Worm (Caenorhabditis elegans) whole organism, early embryonic: ENCODE measurements around the gene sre-37.

Source experiments
- B0310.2 ChIP-seq: sonication (generic microtip); optimal IDR thresholded peaks from 2 replicates; lab custom pipeline; 2016; ENCODE audit warnings: mild to moderate bottlenecking, missing genetic modification characterization, missing compliant biosample characterization
- F13C5.2 ChIP-seq: sonication (generic microtip); optimal IDR thresholded peaks from 2 replicates; lab custom pipeline; 2017; ENCODE audit warnings: mild to moderate bottlenecking, missing genetic modification characterization, inconsistent platforms, missing compliant biosample characterization
- aly-1 ChIP-seq: sonication (generic microtip); optimal IDR thresholded peaks from 2 replicates; lab custom pipeline; 2016; ENCODE audit warnings: missing genetic modification characterization, missing compliant biosample characterization
- ama-1 ChIP-seq: fragments of 150-350 bp; optimal IDR thresholded peaks from 2 replicates; lab custom pipeline; 2014
- ceh-13 ChIP-seq: fragments of 200-800 bp; sonication (Bioruptor generic); optimal IDR thresholded peaks from 2 replicates; lab custom pipeline; 2018; ENCODE audit warnings: mild to moderate bottlenecking, missing genetic modification characterization, missing compliant biosample characterization
- ceh-36 ChIP-seq: sonication (generic microtip); optimal IDR thresholded peaks from 2 replicates; lab custom pipeline; 2016; ENCODE audit warnings: missing genetic modification characterization, inconsistent platforms, missing compliant biosample characterization
- ets-7 ChIP-seq: sonication (generic microtip); optimal IDR thresholded peaks from 2 replicates; lab custom pipeline; 2016; ENCODE audit warnings: missing genotype, missing genetic modification characterization, missing compliant biosample characterization
- flt-1 ChIP-seq: fragments of 200-800 bp; sonication (Bioruptor generic); IDR thresholded peaks from 2 replicates; pipeline ENCODE4 v1.3.6; 2022; ENCODE audit warnings: missing genetic modification characterization, missing compliant biosample characterization
- hmbx-1 ChIP-seq: sonication (generic microtip); optimal IDR thresholded peaks from 2 replicates; lab custom pipeline; 2016; ENCODE audit warnings: mild to moderate bottlenecking, missing genetic modification characterization, missing compliant biosample characterization
- hmg-4 ChIP-seq: fragments of 200-800 bp; sonication (Bioruptor generic); optimal IDR thresholded peaks from 2 replicates; lab custom pipeline; 2018; ENCODE audit warnings: mild to moderate bottlenecking, missing genetic modification characterization, missing compliant biosample characterization
- hnd-1 ChIP-seq: sonication (generic microtip); optimal IDR thresholded peaks from 2 replicates; lab custom pipeline; 2016; ENCODE audit warnings: missing genetic modification characterization, missing compliant biosample characterization
- pes-1 ChIP-seq: fragments of 200-800 bp; sonication (Bioruptor generic); IDR thresholded peaks from 2 replicates; pipeline ENCODE4 v1.3.6; 2022; ENCODE audit warnings: missing genetic modification reagents, missing genetic modification characterization, missing compliant biosample characterization
- scrt-1 ChIP-seq: fragments of 200-800 bp; sonication (Bioruptor generic); IDR thresholded peaks from 2 replicates; pipeline ENCODE4 v1.3.6; 2022; ENCODE audit warnings: missing genetic modification characterization, missing compliant biosample characterization
- sea-1 ChIP-seq: fragments of 200-800 bp; sonication (Bioruptor generic); conservative IDR thresholded peaks from 2 replicates; pipeline ENCODE4 v1.3.6; 2022; ENCODE audit warnings: missing genetic modification characterization, missing compliant biosample characterization
- tbx-11 ChIP-seq: fragments of 200-800 bp; sonication (Bioruptor generic); IDR thresholded peaks from 2 replicates; pipeline ENCODE4 v1.3.6; 2022; ENCODE audit warnings: missing genetic modification characterization, missing compliant biosample characterization
- tbx-37 ChIP-seq: fragments of 200-800 bp; sonication (Bioruptor generic); conservative IDR thresholded peaks from 2 replicates; pipeline ENCODE4 v1.3.6; 2022; ENCODE audit warnings: missing genetic modification reagents, missing genetic modification characterization, missing compliant biosample characterization
- tra-4 ChIP-seq: sonication (generic microtip); optimal IDR thresholded peaks from 2 replicates; lab custom pipeline; 2017; ENCODE audit warnings: missing genetic modification characterization, missing compliant biosample characterization

The sre-37 gene

DNA sequence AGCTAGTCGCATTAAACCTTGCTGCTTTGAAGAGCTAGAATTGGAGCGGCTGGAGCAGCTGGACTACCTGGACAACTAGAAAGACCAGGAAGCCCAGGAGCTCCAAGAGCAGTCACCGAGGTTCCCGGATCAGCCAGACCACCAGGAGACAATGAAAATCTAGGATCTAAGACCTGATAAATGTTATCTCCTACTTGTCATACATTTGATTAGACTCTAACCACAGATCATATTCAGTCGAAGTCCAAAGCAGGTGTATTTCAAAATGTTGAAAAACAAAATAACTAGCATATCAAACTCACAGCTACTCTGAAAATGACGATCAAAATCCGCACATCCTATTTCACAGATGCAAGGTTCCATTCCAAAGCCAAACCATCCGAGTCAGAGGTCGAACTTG is 26.3 kb downstream of the sre-37 start, which contains the start of gene srz-6:
Gene srz-6 (plus strand): TSS at position 301 of the 400 bp plus-strand sequence.
- TF ChIP-seq sea-1 (GFP tag; lab: Robert Waterston, UW), result no peak
- TF ChIP-seq pes-1 (GFP tag; lab: Robert Waterston, UW), result no peak
- no peak for TF ChIP-seq B0310.2 (tag; lab: Kevin White, UChicago)
- TF ChIP-seq hmg-4 (GFP tag; lab: Kevin White, UChicago), result no peak
- no peak for TF ChIP-seq tbx-37
- no peak for TF ChIP-seq ceh-13 (GFP tag; lab: Kevin White, UChicago)
- TF ChIP-seq hnd-1 (tag; lab: Kevin White, UChicago), result no peak
- no peak for TF ChIP-seq hmbx-1
- TF ChIP-seq tbx-11 (GFP tag; lab: Robert Waterston, UW), result no peak
- TF ChIP-seq aly-1, result no peak
- no peak for TF ChIP-seq ama-1 (lab: Kevin White, UChicago)
- TF ChIP-seq flt-1 (GFP tag; lab: Robert Waterston, UW), result no peak
- no peak for TF ChIP-seq ets-7 (tag; lab: Kevin White, UChicago)
- no peak for TF ChIP-seq tra-4 (tag; lab: Kevin White, UChicago)
- TF ChIP-seq F13C5.2, result no peak
- no peak for TF ChIP-seq scrt-1 (GFP tag; lab: Robert Waterston, UW)
- no peak for TF ChIP-seq ceh-36 (tag; lab: Kevin White, UChicago)

DNA sequence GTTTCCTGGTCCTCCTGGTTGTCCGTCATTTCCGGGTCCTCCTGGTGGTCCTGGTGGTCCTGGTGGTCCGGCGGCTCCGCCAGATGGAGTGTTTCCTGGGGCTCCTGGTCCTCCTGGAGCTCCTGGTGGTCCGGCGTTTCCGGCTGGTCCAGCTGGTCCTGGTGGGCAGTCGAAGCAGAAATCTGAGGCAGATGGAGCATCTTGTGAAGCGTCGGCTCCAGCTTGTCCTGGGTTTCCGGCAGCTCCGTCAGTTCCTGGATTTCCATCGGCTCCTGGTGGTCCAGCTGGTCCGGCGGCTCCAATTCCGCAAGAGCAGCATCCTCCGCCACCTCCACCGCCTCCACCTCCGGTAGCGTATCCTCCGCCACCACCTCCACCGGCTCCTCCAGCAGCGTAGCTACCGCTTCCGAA is 28.4 kb downstream of the sre-37 start:
- TF ChIP-seq ceh-36 (tag; lab: Kevin White, UChicago) (no peak), tbx-11 (GFP tag; lab: Robert Waterston, UW) (no peak), flt-1 (GFP tag; lab: Robert Waterston, UW) (no peak), hnd-1 (tag; lab: Kevin White, UChicago) (no peak), scrt-1 (GFP tag; lab: Robert Waterston, UW) (no peak)

DNA sequence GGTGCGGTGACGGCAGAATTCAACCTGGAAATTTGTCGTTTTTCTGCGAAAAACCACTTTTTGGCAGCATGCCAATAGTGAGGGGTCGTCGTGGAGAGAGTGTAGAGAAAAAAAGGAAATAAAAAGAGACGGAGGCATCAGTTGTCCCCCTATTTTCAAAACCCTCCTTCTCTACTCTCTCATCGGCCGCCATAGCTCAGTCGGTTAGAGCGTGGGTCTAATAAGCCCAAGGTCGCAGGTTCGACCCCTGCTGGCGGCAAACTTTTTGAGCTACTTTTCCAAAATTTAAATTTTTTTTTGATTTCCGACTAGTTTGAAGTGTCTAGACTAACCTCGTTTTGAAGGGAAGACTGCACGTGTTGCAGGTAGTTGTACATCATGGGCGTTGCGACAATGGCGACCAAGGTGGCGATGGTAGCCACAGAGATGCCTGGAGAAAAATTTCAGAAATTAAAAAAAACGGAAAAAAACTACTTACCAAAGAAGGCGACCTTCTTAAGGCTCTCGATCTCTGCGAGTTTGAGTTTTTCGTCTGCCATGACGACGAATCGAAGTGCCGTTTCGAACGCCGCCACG is 29.0 kb downstream of the sre-37 start, which contains the start of gene col-85:
Gene col-85 (minus strand): TSS at position 540 of the 576 bp plus-strand sequence.
- TF ChIP-seq hmg-4 (GFP tag; lab: Kevin White, UChicago) (peak; percentile 92), ama-1 (lab: Kevin White, UChicago) (no peak), B0310.2 (tag; lab: Kevin White, UChicago) (peak; percentile 91), hmbx-1 (peak; percentile 79), tbx-11 (GFP tag; lab: Robert Waterston, UW) (peak; percentile 97), pes-1 (GFP tag; lab: Robert Waterston, UW) (peak; percentile 98), F13C5.2 (peak; percentile 95), tbx-37 (peak; percentile 98), ceh-13 (GFP tag; lab: Kevin White, UChicago) (peak; percentile 84), hnd-1 (tag; lab: Kevin White, UChicago) (peak; percentile 88), ceh-36 (tag; lab: Kevin White, UChicago) (peak; percentile 94), flt-1 (GFP tag; lab: Robert Waterston, UW) (peak; percentile 98), ets-7 (tag; lab: Kevin White, UChicago) (peak; percentile 93), scrt-1 (GFP tag; lab: Robert Waterston, UW) (peak; percentile 98), aly-1 (peak; percentile 90), sea-1 (GFP tag; lab: Robert Waterston, UW) (peak; percentile 95), tra-4 (tag; lab: Kevin White, UChicago) (peak; percentile 85)

DNA sequence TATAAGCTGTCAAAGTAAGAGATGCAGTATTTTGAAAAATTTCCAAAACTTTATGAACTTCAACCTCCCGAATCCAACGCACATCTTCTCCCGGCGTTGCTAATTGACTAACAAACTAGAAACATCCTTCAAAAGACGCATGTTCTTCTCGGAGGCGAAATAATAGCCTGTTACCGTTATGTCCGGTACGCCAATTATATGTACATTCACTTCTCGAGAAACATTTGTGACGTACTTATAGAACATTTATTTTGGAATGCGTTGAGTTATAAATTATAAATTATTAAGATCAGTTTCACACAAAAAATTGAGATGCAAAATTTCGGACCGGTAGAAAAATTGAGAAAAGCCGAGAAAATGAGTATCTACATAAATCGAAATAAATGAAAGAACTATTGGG is 31.3 kb downstream of the sre-37 start, which contains the start of gene T21B4.3:
Gene T21B4.3 (minus strand): TSS at position 101 of the 400 bp plus-strand sequence.
- TF ChIP-seq hmg-4 (GFP tag; lab: Kevin White, UChicago) (no peak), scrt-1 (GFP tag; lab: Robert Waterston, UW) (no peak), ceh-36 (tag; lab: Kevin White, UChicago) (no peak), hnd-1 (tag; lab: Kevin White, UChicago) (no peak), pes-1 (GFP tag; lab: Robert Waterston, UW) (no peak), F13C5.2 (no peak), tbx-11 (GFP tag; lab: Robert Waterston, UW) (no peak)

- no peak for TF ChIP-seq hmbx-1
- no peak for TF ChIP-seq ets-7 (tag; lab: Kevin White, UChicago)
- no peak for TF ChIP-seq tbx-11 (GFP tag; lab: Robert Waterston, UW)
- no peak for TF ChIP-seq F13C5.2
- TF ChIP-seq B0310.2 (tag; lab: Kevin White, UChicago), result no peak
- TF ChIP-seq tbx-37, result no peak
- TF ChIP-seq hmg-4 (GFP tag; lab: Kevin White, UChicago), result no peak
- no peak for TF ChIP-seq sea-1 (GFP tag; lab: Robert Waterston, UW)
- no peak for TF ChIP-seq pes-1 (GFP tag; lab: Robert Waterston, UW)
- TF ChIP-seq ceh-36 (tag; lab: Kevin White, UChicago), result no peak
- no peak for TF ChIP-seq scrt-1 (GFP tag; lab: Robert Waterston, UW)
- TF ChIP-seq ceh-13 (GFP tag; lab: Kevin White, UChicago), result no peak
- no peak for TF ChIP-seq hnd-1 (tag; lab: Kevin White, UChicago)
- no peak for TF ChIP-seq aly-1
- TF ChIP-seq tra-4 (tag; lab: Kevin White, UChicago), result no peak
These were observed 34.3 kb downstream of the sre-37 start for ce11 chrII:12499969-12500368.

DNA sequence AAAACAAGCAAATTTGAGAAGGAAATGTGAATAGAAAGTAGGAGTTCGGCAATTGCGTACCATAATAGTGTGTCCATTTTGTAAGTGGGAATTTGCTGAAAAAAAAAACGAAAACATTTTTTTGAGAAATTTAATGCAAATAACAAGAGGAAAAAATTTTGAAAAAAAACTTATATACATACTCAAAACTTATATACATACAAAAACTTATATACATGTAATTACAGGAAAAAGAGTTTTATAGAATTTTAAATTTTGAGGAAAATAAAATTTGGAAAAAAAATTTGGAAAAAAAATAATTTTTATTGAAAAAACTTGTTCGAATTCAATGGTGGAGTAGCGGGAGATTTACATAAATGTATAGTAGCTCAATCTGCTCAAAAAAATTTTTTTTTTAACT is 37.1 kb downstream of the sre-37 start, which contains the start of gene ador-1:
Gene ador-1 (minus strand): TSS at position 101 of the 400 bp plus-strand sequence.
- TF ChIP-seq tbx-37 (no peak), ets-7 (tag; lab: Kevin White, UChicago) (no peak), B0310.2 (tag; lab: Kevin White, UChicago) (no peak), scrt-1 (GFP tag; lab: Robert Waterston, UW) (no peak), hnd-1 (tag; lab: Kevin White, UChicago) (no peak), flt-1 (GFP tag; lab: Robert Waterston, UW) (no peak), ama-1 (lab: Kevin White, UChicago) (no peak), sea-1 (GFP tag; lab: Robert Waterston, UW) (no peak), pes-1 (GFP tag; lab: Robert Waterston, UW) (no peak), ceh-13 (GFP tag; lab: Kevin White, UChicago) (no peak), hmg-4 (GFP tag; lab: Kevin White, UChicago) (no peak), ceh-36 (tag; lab: Kevin White, UChicago) (no peak)
